Worm (Caenorhabditis elegans): ENCODE results near the gene asp-6.

Gene asp-6

DNA sequence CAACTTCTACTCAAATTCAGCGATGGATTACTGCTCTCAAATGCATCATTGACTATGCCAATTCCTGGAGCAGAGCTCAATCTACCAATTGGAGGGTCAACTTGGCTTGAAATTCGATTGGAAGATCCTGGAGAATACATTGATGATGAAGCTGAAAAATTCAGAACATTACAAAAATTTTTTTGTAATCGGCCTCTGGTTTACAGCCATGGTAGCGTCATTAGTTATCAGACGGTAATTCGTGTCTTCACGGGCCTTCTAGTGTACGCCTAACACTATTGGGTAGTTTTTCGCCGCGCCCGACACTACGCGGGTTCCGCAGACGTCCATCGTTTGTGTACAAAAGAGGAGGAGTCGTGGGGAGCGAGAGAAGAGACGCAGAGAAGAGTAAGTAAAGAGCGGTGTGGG lies 40.0 kb downstream of the asp-6 start (continued):
- TF ChIP-seq ztf-18 (tag; optimal IDR thresholded peaks at IDR 0.05) (peak; percentile 72), egrh-3 (GFP tag; IDR thresholded peaks at IDR 0.05) (peak; percentile 70), F57C9.4 (tag; optimal IDR thresholded peaks at IDR 0.05) (no peak), egl-18 (GFP tag; IDR thresholded peaks at IDR 0.05) (no peak), hrde-1 (tag; optimal IDR thresholded peaks at IDR 0.05; ENCODE audit: borderline replicate concordance) (peak; percentile 90), nhr-80 (tag; optimal IDR thresholded peaks at IDR 0.05) (peak; percentile 53), F52B5.7 (tag; optimal IDR thresholded peaks at IDR 0.05) (no peak), ztf-6 (GFP tag; IDR thresholded peaks at IDR 0.05) (no peak), dpl-1 (GFP tag; optimal IDR thresholded peaks at IDR 0.05) (peak; percentile 40), nfya-1 (tag; optimal IDR thresholded peaks at IDR 0.05; ENCODE audit: borderline replicate concordance, insufficient read depth) (no peak), F57A8.1 (GFP tag; optimal IDR thresholded peaks at IDR 0.05) (no peak), T07F8.4 (tag; optimal IDR thresholded peaks at IDR 0.05) (peak; percentile 20), Y79H2A.3 (GFP tag; conservative IDR thresholded peaks at IDR 0.05) (0 out of 2 replicates have a peak, but pooled peaks have one; percentile 65), hmg-20 (GFP tag; IDR thresholded peaks at IDR 0.05) (peak; percentile 84), ets-4 (GFP tag; optimal IDR thresholded peaks at IDR 0.05) (peak; percentile 61), F22D6.2 (tag; optimal IDR thresholded peaks at IDR 0.05) (peak; percentile 41), F39B2.1 (GFP tag; IDR thresholded peaks at IDR 0.05) (peak; percentile 82), ceh-100 (GFP tag; IDR thresholded peaks at IDR 0.05) (peak; percentile 92), let-607 (tag; optimal IDR thresholded peaks at IDR 0.05) (peak; percentile 19 to 22), Y95B8A.8 (GFP tag; IDR thresholded peaks at IDR 0.05) (peak; percentile 86), rec-8 (tag; optimal IDR thresholded peaks at IDR 0.05) (peak in 1 of 2 experiments; percentile 83), B0261.1 (tag; optimal IDR thresholded peaks at IDR 0.05) (peak; percentile 59), ccch-3 (GFP tag; optimal IDR thresholded peaks at IDR 0.05) (no peak), K11D2.4 (GFP tag; IDR thresholded peaks at IDR 0.05) (peak; percentile 37; the same call in 1 of the 2 replicates), C06A6.2 (GFP tag; conservative IDR thresholded peaks at IDR 0.05) (peak; percentile 74), nhr-179 (tag; optimal IDR thresholded peaks at IDR 0.05) (no peak), ceh-27 (GFP tag; optimal IDR thresholded peaks at IDR 0.05) (peak; percentile 66), B0336.3 (GFP tag; IDR thresholded peaks at IDR 0.05) (peak; percentile 96), attf-5 (GFP tag; optimal IDR thresholded peaks at IDR 0.05) (peak; percentile 47), snpc-1.3 (tag; optimal IDR thresholded peaks at IDR 0.05; ENCODE audit: insufficient read depth) (peak; percentile 98), hlh-12 (tag; optimal IDR thresholded peaks at IDR 0.05) (no peak), dox-1 (GFP tag; IDR thresholded peaks at IDR 0.05) (peak; percentile 96), lsy-27 (tag; optimal IDR thresholded peaks at IDR 0.05; ENCODE audit: borderline replicate concordance, insufficient read depth) (peak; percentile 31), C17E4.6 (GFP tag; IDR thresholded peaks at IDR 0.05) (peak; percentile 83), egl-44 (GFP tag; IDR thresholded peaks at IDR 0.05) (0 out of 2 replicates have a peak, but pooled peaks have one; percentile 38), D2030.7 (GFP tag; IDR thresholded peaks at IDR 0.05) (peak; percentile 98), fkh-3 (tag; optimal IDR thresholded peaks at IDR 0.05) (peak; percentile 54), ztf-3 (GFP tag; optimal IDR thresholded peaks at IDR 0.05) (no peak), mcd-1 (GFP tag; IDR thresholded peaks at IDR 0.05) (peak; percentile 84), sea-2 (GFP tag; IDR thresholded peaks at IDR 0.05) (no peak), aptf-2 (GFP tag; conservative IDR thresholded peaks at IDR 0.05) (0 out of 2 replicates have a peak, but pooled peaks have one; percentile 53), nhr-120 (GFP tag; IDR thresholded peaks at IDR 0.05) (no peak), die-1 (tag; optimal IDR thresholded peaks at IDR 0.05) (peak; percentile 52), ceh-58 (GFP tag; IDR thresholded peaks at IDR 0.05) (no peak), nfya-2 (GFP tag; IDR thresholded peaks at IDR 0.05) (no peak), efl-1 (GFP tag; optimal IDR thresholded peaks at IDR 0.05) (peak; percentile 35), lin-26 (GFP tag; IDR thresholded peaks at IDR 0.05) (peak; percentile 59; the same call in 1 of the 2 replicates), lin-40 (tag; optimal IDR thresholded peaks at IDR 0.05) (peak; percentile 84)

Data from whole organism, young adult.